Worm (Caenorhabditis elegans) whole organism, young adult: Measurements from ENCODE around the gene gpdh-2.

ENCODE experiments used
- C06A6.2 ChIP-seq: fragments of 200-800 bp; sonication (Bioruptor generic); conservative IDR thresholded peaks from 2 replicates; pipeline ENCODE4 v1.3.6; 2022; ENCODE audit warnings: missing genetic modification characterization, missing compliant biosample characterization
- F37B4.10 ChIP-seq: fragments of 200-800 bp; sonication (Bioruptor generic); IDR thresholded peaks from 2 replicates; pipeline ENCODE4 v1.3.6; 2022; ENCODE audit warnings: missing genetic modification characterization, missing compliant biosample characterization
- ceh-91 ChIP-seq: fragments of 200-800 bp; sonication (Bioruptor generic); IDR thresholded peaks from 2 replicates; pipeline ENCODE4 v1.3.6; 2022; ENCODE audit warnings: missing genetic modification reagents, missing genetic modification characterization, missing compliant biosample characterization
- dpff-1 ChIP-seq: sonication (generic microtip); optimal IDR thresholded peaks from 2 replicates; lab custom pipeline; 2017; ENCODE audit warnings: mild to moderate bottlenecking, missing genetic modification characterization, missing compliant biosample characterization
- lag-1 ChIP-seq: fragments of 200-800 bp; sonication (Bioruptor generic); IDR thresholded peaks from 2 replicates; pipeline ENCODE4 v1.3.6; 2022; ENCODE audit warnings: missing genetic modification reagents, missing genetic modification characterization, missing compliant biosample characterization
- snpc-3.4 ChIP-seq: sonication (generic microtip); optimal IDR thresholded peaks from 2 replicates; lab custom pipeline; 2017; ENCODE audit warnings: missing genetic modification characterization, mild to moderate bottlenecking, missing compliant biosample characterization, antibody characterized with exemption, moderate library complexity, missing genotype, missing genetic modification reagents
- tbx-9 ChIP-seq: sonication (generic microtip); optimal IDR thresholded peaks from 2 replicates; lab custom pipeline; 2016; ENCODE audit warnings: borderline replicate concordance, missing genetic modification characterization, inconsistent platforms, missing compliant biosample characterization
- unc-62 ChIP-seq: fragments of 150-350 bp; optimal IDR thresholded peaks from 2 replicates; lab custom pipeline; 2014; ENCODE audit warnings: missing biosample characterization, missing genetic modification reagents, missing genetic modification characterization
- ztf-18 ChIP-seq: sonication (generic microtip); optimal IDR thresholded peaks from 2 replicates; lab custom pipeline; 2016; ENCODE audit warnings: missing genotype, mild to moderate bottlenecking, missing genetic modification characterization, missing compliant biosample characterization
- ztf-3 ChIP-seq: fragments of 200-800 bp; sonication (Bioruptor generic); optimal IDR thresholded peaks from 2 replicates; lab custom pipeline; 2018; ENCODE audit warnings: mild to moderate bottlenecking, missing genetic modification characterization, missing compliant biosample characterization

ce11 chrIII:9851547-9851946 lies 7.4 kb downstream of the gpdh-2 start, which contains the start of gene K11H3.3:
- TF ChIP-seq ceh-91 (GFP tag; lab: Robert Waterston, UW): no peak
- no peak for TF ChIP-seq ztf-3 (GFP tag; lab: Kevin White, UChicago)
- no peak for TF ChIP-seq tbx-9
- TF ChIP-seq snpc-3.4: no peak
- TF ChIP-seq unc-62 (GFP tag; lab: Kevin White, UChicago): no peak
- no peak for TF ChIP-seq F37B4.10 (GFP tag; lab: Robert Waterston, UW)
- no peak for TF ChIP-seq ztf-18 (tag; lab: Kevin White, UChicago)
- no peak for TF ChIP-seq lag-1 (GFP tag; lab: Robert Waterston, UW)
- no peak for TF ChIP-seq C06A6.2 (GFP tag; lab: Robert Waterston, UW)
- TF ChIP-seq dpff-1 (tag; lab: Kevin White, UChicago): no peak
